Worm (Caenorhabditis elegans): ENCODE results near the gene M02G9.4.
A peak's percentile ranks its signal among the peaks of the same experiment; 100 is the strongest.

M02G9.4 gene

DNA sequence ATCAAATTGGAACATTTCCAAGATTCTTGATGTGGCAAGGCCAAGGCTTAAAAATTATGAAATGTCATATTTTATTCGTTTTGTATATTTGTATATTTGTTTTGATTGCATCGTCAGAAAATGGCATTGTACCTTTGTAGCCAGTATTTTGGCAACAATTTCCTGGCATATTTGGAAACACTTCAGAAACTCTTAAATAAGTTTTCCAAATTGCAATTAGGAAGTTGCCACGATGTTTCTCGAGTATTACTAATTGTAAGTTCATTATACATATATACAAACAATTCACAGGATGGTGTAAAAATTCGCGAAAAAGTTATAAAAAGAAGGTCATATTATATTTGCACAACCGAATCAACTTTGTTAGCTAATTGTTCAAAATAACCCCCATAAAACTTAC, 1.9 kb upstream of the M02G9.4 start, which contains the start of gene idpp-8:
idpp-8 (plus strand) TSS at position 301 of the 400 bp plus-strand sequence.
- TF ChIP-seq sdz-12 (GFP tag; optimal IDR thresholded peaks at IDR 0.05) = no peak
- TF ChIP-seq zip-11 (GFP tag; IDR thresholded peaks at IDR 0.05) = no peak
- no peak for TF ChIP-seq lim-7 (GFP tag; IDR thresholded peaks at IDR 0.05)
- TF ChIP-seq mep-1 (tag; optimal IDR thresholded peaks at IDR 0.05) = no peak
- no peak for TF ChIP-seq nhr-28 (tag; optimal IDR thresholded peaks at IDR 0.05)
- TF ChIP-seq pha-4 (GFP tag; IDR thresholded peaks at IDR 0.05) = no peak
- no peak for TF ChIP-seq pha-4 (tag; optimal IDR thresholded peaks at IDR 0.05)
- TF ChIP-seq jun-1 (tag; optimal IDR thresholded peaks at IDR 0.05) = no peak
- no peak for TF ChIP-seq Y105C5A.15 (GFP tag; IDR thresholded peaks at IDR 0.05)
- no peak for TF ChIP-seq snpc-4 (tag; optimal IDR thresholded peaks at IDR 0.05)
- no peak for TF ChIP-seq ama-1 (optimal IDR thresholded peaks at IDR 0.05)
- TF ChIP-seq ceh-62 (tag; optimal IDR thresholded peaks at IDR 0.05) = no peak
- TF ChIP-seq zfp-2 (tag; optimal IDR thresholded peaks at IDR 0.05) = no peak
- no peak for TF ChIP-seq lin-38 (GFP tag; IDR thresholded peaks at IDR 0.05)
- TF ChIP-seq egl-43 (GFP tag; IDR thresholded peaks at IDR 0.05) = no peak

DNA sequence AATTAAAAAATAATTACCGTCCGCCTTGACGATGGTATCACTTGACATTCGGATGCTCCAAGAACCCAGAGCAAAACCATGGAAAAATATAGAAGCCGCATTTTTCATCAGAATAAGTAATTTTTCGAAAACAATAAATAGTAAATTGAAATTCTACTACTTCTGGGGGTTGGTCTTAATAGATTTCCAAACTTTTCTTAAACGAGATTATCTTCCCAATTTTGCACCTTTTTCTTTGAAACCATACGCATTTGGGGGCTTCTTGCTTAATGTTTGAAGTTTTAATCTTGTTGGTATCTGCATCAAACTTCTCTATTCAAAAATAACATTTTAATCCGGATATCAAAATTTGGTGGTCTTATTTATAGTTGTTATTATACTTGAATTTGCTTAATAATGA, 988 bp upstream of the M02G9.4 start, which contains the start of gene gcy-5:
gcy-5 (minus strand) TSS at position 101 of the 400 bp plus-strand sequence.
- no peak for TF ChIP-seq nhr-41 (GFP tag; IDR thresholded peaks at IDR 0.05)
- no peak for TF ChIP-seq nhr-42 (GFP tag; IDR thresholded peaks at IDR 0.05)
- TF ChIP-seq duxl-1 (tag; optimal IDR thresholded peaks at IDR 0.05; ENCODE audit: poor library complexity) = no peak
- TF ChIP-seq F10B5.3 (tag; optimal IDR thresholded peaks at IDR 0.05) = no peak
- TF ChIP-seq nhr-28 (tag; optimal IDR thresholded peaks at IDR 0.05) = no peak
- no peak for TF ChIP-seq dmd-8 (GFP tag; IDR thresholded peaks at IDR 0.05)
- no peak for TF ChIP-seq tra-1 (GFP tag; IDR thresholded peaks at IDR 0.05)

ce11 chrII:10321410-10321809, 4.3 kb downstream of the M02G9.4 start, which contains the start of gene idpp-4:
TSS of gene idpp-4 (plus strand) at chrII:10321460.
- TF ChIP-seq unc-39 (tag; optimal IDR thresholded peaks at IDR 0.05) = no peak
- TF ChIP-seq nhr-102 (tag; optimal IDR thresholded peaks at IDR 0.05) = no peak
- TF ChIP-seq unc-62 (GFP tag; optimal IDR thresholded peaks at IDR 0.05 in 1 of 2) = peak in 1 of 2 experiments; percentile 93
- no peak for TF ChIP-seq unc-62 (tag; optimal IDR thresholded peaks at IDR 0.05)

ce11 chrII:10325615-10326232, 8.6 kb downstream of the M02G9.4 start, which contains the start of gene appg-1:
TSS of gene appg-1 (plus strand) at chrII:10326041.
- TF ChIP-seq dmd-8 (GFP tag; IDR thresholded peaks at IDR 0.05) = 0 out of 2 replicates have a peak, but pooled peaks have one; percentile 34
- no peak for TF ChIP-seq mes-2 (tag; optimal IDR thresholded peaks at IDR 0.05; ENCODE audit: poor library complexity, severe bottlenecking)
- TF ChIP-seq spr-3 (GFP tag; optimal IDR thresholded peaks at IDR 0.05) = peak; percentile 3
- TF ChIP-seq set-16 (GFP tag; IDR thresholded peaks at IDR 0.05) = peak; percentile 86
- no peak for TF ChIP-seq skn-1 (tag; optimal IDR thresholded peaks at IDR 0.05)
- 0 out of 2 replicates have a peak, but pooled peaks have one; percentile 6 for TF ChIP-seq madf-9 (GFP tag; conservative IDR thresholded peaks at IDR 0.05)
- TF ChIP-seq aha-1 (tag) = peak; percentile 91
- TF ChIP-seq F26F4.8 (GFP tag; conservative IDR thresholded peaks at IDR 0.05) = 0 out of 2 replicates have a peak, but pooled peaks have one; percentile 5
- TF ChIP-seq nhr-237 (tag; optimal IDR thresholded peaks at IDR 0.05) = no peak

DNA sequence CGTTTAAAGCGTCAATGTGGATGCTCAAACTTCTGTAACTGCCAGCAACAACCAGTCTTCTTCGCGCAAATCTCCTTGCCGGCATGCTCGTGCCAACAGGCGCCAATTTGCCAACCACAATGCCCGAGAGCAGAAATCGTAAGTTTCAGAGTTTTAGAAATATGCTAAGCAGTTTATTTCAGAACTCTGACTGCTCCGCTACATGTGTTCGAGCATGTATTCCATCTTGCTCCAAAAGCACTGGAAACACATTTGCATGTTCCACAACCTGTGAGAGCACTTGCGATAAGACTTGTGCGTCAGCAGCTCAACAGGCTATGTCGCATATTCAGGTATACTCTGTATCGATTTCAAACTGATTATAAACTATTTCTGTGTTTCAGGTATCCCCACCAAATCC, 12.6 kb downstream of the M02G9.4 start:
- TF ChIP-seq fkh-10 (GFP tag; optimal IDR thresholded peaks at IDR 0.05) (no peak), aha-1 (tag) (peak; percentile 92), madf-9 (GFP tag; conservative IDR thresholded peaks at IDR 0.05) (no peak), gei-8 (GFP tag; optimal IDR thresholded peaks at IDR 0.05) (no peak), F37D6.2 (tag; optimal IDR thresholded peaks at IDR 0.05) (no peak), nhr-11 (tag; optimal IDR thresholded peaks at IDR 0.05) (no peak), tra-1 (GFP tag; IDR thresholded peaks at IDR 0.05) (no peak), ctbp-1 (GFP tag; IDR thresholded peaks at IDR 0.05) (no peak)

Data from whole organism, L4 larva.